Fruit fly (Drosophila melanogaster) whole organism, embryonic: ENCODE results near the gene Bem46.

Experiments used
- Aef1 ChIP-seq: fragments of 200-800 bp; sonication (Bioruptor generic); IDR thresholded peaks from 3 replicates; pipeline ENCODE4 v1.3.6; 2022; ENCODE audit warnings: missing biosample characterization, missing genetic modification characterization
- Asciz ChIP-seq: fragments of 200-800 bp; sonication (Bioruptor generic); optimal IDR thresholded peaks from 2 replicates; lab custom pipeline; 2017; ENCODE audit warnings: missing biosample characterization, mild to moderate bottlenecking, missing genetic modification characterization, missing genetic modification reagents
- CG11696 ChIP-seq: fragments of 200-800 bp; sonication (Bioruptor generic); IDR thresholded peaks from 2 replicates; pipeline ENCODE4 v1.3.6; 2022; ENCODE audit warnings: missing biosample characterization, missing genetic modification characterization
- CG12071 ChIP-seq: fragments of 200-800 bp; sonication (Bioruptor generic); optimal IDR thresholded peaks from 3 replicates; lab custom pipeline; 2018; ENCODE audit warnings: missing biosample characterization, mild to moderate bottlenecking, missing genetic modification characterization
- CG13123 ChIP-seq: fragments of 200-800 bp; sonication (Bioruptor generic); optimal IDR thresholded peaks from 2 replicates; lab custom pipeline; 2016; ENCODE audit warnings: missing biosample characterization, missing genetic modification characterization
- CG1603 ChIP-seq: fragments of 200-800 bp; sonication (Bioruptor generic); optimal IDR thresholded peaks from 2 replicates; lab custom pipeline; 2019; ENCODE audit warnings: missing biosample characterization, mild to moderate bottlenecking, missing genetic modification characterization, moderate library complexity
- CG16863 ChIP-seq: fragments of 200-800 bp; sonication (Bioruptor generic); optimal IDR thresholded peaks from 3 replicates; lab custom pipeline; 2016; ENCODE audit warnings: missing biosample characterization, missing genetic modification characterization
- CG17328 ChIP-seq: fragments of 200-800 bp; sonication (Bioruptor generic); IDR thresholded peaks from 2 replicates; pipeline ENCODE4 v1.3.6; 2022; ENCODE audit warnings: missing biosample characterization, missing genetic modification characterization
- CG2199 ChIP-seq: fragments of 200-800 bp; sonication (Bioruptor generic); IDR thresholded peaks from 3 replicates; pipeline ENCODE4 v1.3.6; 2022; ENCODE audit warnings: missing biosample characterization, missing genetic modification characterization
- CG2712 ChIP-seq: fragments of 200-800 bp; optimal IDR thresholded peaks from 3 replicates; lab custom pipeline; 2019; ENCODE audit warnings: missing biosample characterization, mild to moderate bottlenecking, missing genetic modification characterization, moderate library complexity
- CG30020 ChIP-seq: fragments of 200-800 bp; optimal IDR thresholded peaks from 2 replicates; lab custom pipeline; 2019; ENCODE audit warnings: missing biosample characterization, mild to moderate bottlenecking, missing genetic modification characterization, moderate library complexity
- CG4328 ChIP-seq: fragments of 200-800 bp; sonication (Bioruptor generic); optimal IDR thresholded peaks from 3 replicates; lab custom pipeline; 2017; ENCODE audit warnings: missing biosample characterization, missing genetic modification reagents, missing genetic modification characterization
- CG6272 ChIP-seq: fragments of 200-800 bp; sonication (Bioruptor generic); IDR thresholded peaks from 2 replicates; pipeline ENCODE4 v1.3.6; 2022; ENCODE audit warnings: missing biosample characterization, missing genetic modification characterization
- CG8388 ChIP-seq: fragments of 200-800 bp; sonication (Bioruptor generic); optimal IDR thresholded peaks from 2 replicates; lab custom pipeline; 2019; ENCODE audit warnings: missing biosample characterization, mild to moderate bottlenecking, missing genetic modification characterization, moderate library complexity
- CG8765 ChIP-seq: fragments of 200-800 bp; sonication (Bioruptor generic); IDR thresholded peaks from 2 replicates; pipeline ENCODE4 v1.3.6; 2022; ENCODE audit warnings: missing biosample characterization, missing genetic modification characterization
- CkIIα-i1 ChIP-seq: fragments of 200-800 bp; sonication (Bioruptor generic); IDR thresholded peaks from 2 replicates; pipeline ENCODE4 v1.3.6; 2022; ENCODE audit warnings: missing biosample characterization, missing genetic modification characterization
- Dbx ChIP-seq: fragments of 200-800 bp; sonication (Bioruptor generic); IDR thresholded peaks from 3 replicates; pipeline ENCODE4 v1.3.6; 2022; ENCODE audit warnings: missing biosample characterization, missing genetic modification characterization
- HLH54F ChIP-seq: fragments of 200-800 bp; sonication (Bioruptor generic); optimal IDR thresholded peaks from 3 replicates; lab custom pipeline; 2016; ENCODE audit warnings: missing biosample characterization, missing genetic modification characterization
- Hey ChIP-seq: fragments of 200-800 bp; sonication (Bioruptor generic); optimal IDR thresholded peaks from 3 replicates; lab custom pipeline; 2018; ENCODE audit warnings: missing biosample characterization, mild to moderate bottlenecking, missing genetic modification characterization
- Hr3 ChIP-seq: fragments of 200-800 bp; sonication (Bioruptor generic); optimal IDR thresholded peaks from 3 replicates; lab custom pipeline; 2016; ENCODE audit warnings: missing biosample characterization, missing genetic modification characterization
- Hsf ChIP-seq: fragments of 200-800 bp; sonication (Bioruptor generic); optimal IDR thresholded peaks from 3 replicates; lab custom pipeline; 2016; ENCODE audit warnings: missing biosample characterization, missing genetic modification characterization
- Jarid2 ChIP-seq: fragments of 200-800 bp; sonication (Bioruptor generic); optimal IDR thresholded peaks from 3 replicates; lab custom pipeline; 2017; ENCODE audit warnings: mild to moderate bottlenecking, missing biosample characterization, missing genetic modification reagents, missing genetic modification characterization
- MESR4 ChIP-seq: fragments of 200-800 bp; sonication (Bioruptor generic); optimal IDR thresholded peaks from 2 replicates; lab custom pipeline; 2018; ENCODE audit warnings: missing biosample characterization, mild to moderate bottlenecking, missing genetic modification characterization, moderate library complexity
- Med ChIP-seq: fragments of 200-800 bp; sonication (Bioruptor generic); peaks from one replicate; lab custom pipeline; 2016; ENCODE audit warnings: missing biosample characterization, missing genetic modification characterization, mild to moderate bottlenecking, inconsistent platforms, moderate library complexity
- Meics ChIP-seq: fragments of 200-800 bp; sonication (Bioruptor generic); optimal IDR thresholded peaks from 2 replicates; lab custom pipeline; 2017; ENCODE audit warnings: missing biosample characterization, mild to moderate bottlenecking, missing genetic modification characterization
- Myb ChIP-seq: fragments of 200-800 bp; sonication (Bioruptor generic); optimal IDR thresholded peaks from 2 replicates; lab custom pipeline; 2016; ENCODE audit warnings: missing biosample characterization, missing genetic modification characterization
- NC2α ChIP-seq: fragments of 200-800 bp; sonication (Bioruptor generic); optimal IDR thresholded peaks from 2 replicates; lab custom pipeline; 2016; ENCODE audit warnings: missing biosample characterization, missing genetic modification characterization
- Nf-YA ChIP-seq: fragments of 200-800 bp; sonication (Bioruptor generic); IDR thresholded peaks from 2 replicates; pipeline ENCODE4 v1.3.6; 2022; ENCODE audit warnings: missing biosample characterization, missing genetic modification characterization
- Nf-YC ChIP-seq: fragments of 200-800 bp; optimal IDR thresholded peaks from 3 replicates; lab custom pipeline; 2019; ENCODE audit warnings: missing biosample characterization, mild to moderate bottlenecking, missing genetic modification characterization, moderate library complexity
- Ptx1 ChIP-seq: fragments of 200-800 bp; sonication (Bioruptor generic); IDR thresholded peaks from 2 replicates; pipeline ENCODE4 v1.3.6; 2022; ENCODE audit warnings: missing biosample characterization, missing genetic modification characterization
- Side ChIP-seq: fragments of 200-800 bp; sonication (Bioruptor generic); optimal IDR thresholded peaks from 2 replicates; lab custom pipeline; 2016; ENCODE audit warnings: missing biosample characterization, missing genetic modification characterization
- TFAM ChIP-seq: fragments of 200-800 bp; sonication (Bioruptor generic); optimal IDR thresholded peaks from 2 replicates; lab custom pipeline; 2017; ENCODE audit warnings: missing biosample characterization, missing genetic modification characterization, inconsistent platforms
- az2 ChIP-seq: fragments of 200-800 bp; sonication (Bioruptor generic); optimal IDR thresholded peaks from 3 replicates; lab custom pipeline; 2016; ENCODE audit warnings: missing biosample characterization, missing genetic modification characterization
- bowl ChIP-seq: fragments of 200-800 bp; sonication (Bioruptor generic); IDR thresholded peaks from 2 replicates; pipeline ENCODE4 v1.3.6; 2022; ENCODE audit warnings: missing biosample characterization, missing genetic modification characterization
- br ChIP-seq: fragments of >200 bp; optimal IDR thresholded peaks from 2 replicates; lab custom pipeline; 2017
- bsh ChIP-seq, 2 experiments: fragments of 200-800 bp; sonication (Bioruptor generic); optimal IDR thresholded peaks; 2 replicates each; lab custom pipeline; 2017 to 2018; ENCODE audit warnings: mild to moderate bottlenecking in 2 of 2, missing biosample characterization in 2 of 2, missing genetic modification characterization in 2 of 2, moderate library complexity in 1 of 2
- cad ChIP-seq: fragments of >200 bp; optimal IDR thresholded peaks from 2 replicates; lab custom pipeline; 2017; ENCODE audit warnings: missing biosample characterization, missing genetic modification characterization
- cg ChIP-seq: fragments of 200-800 bp; sonication (Bioruptor generic); optimal IDR thresholded peaks from 3 replicates; lab custom pipeline; 2019; ENCODE audit warnings: missing biosample characterization, mild to moderate bottlenecking, missing genetic modification characterization, moderate library complexity
- ci ChIP-seq: fragments of 200-800 bp; sonication (Bioruptor generic); IDR thresholded peaks from 3 replicates; pipeline ENCODE4 v1.3.6; 2022; ENCODE audit warnings: missing biosample characterization, missing genetic modification characterization
- croc ChIP-seq: fragments of 200-800 bp; sonication (Bioruptor generic); conservative IDR thresholded peaks from 3 replicates; pipeline ENCODE4 v1.3.6; 2022; ENCODE audit warnings: missing biosample characterization, missing genetic modification characterization
- dati ChIP-seq: fragments of 200-800 bp; sonication (Bioruptor generic); IDR thresholded peaks from 2 replicates; pipeline ENCODE4 v1.3.6; 2022; ENCODE audit warnings: missing biosample characterization, missing genetic modification characterization
- dmrt99B ChIP-seq: fragments of 200-800 bp; sonication (Bioruptor generic); optimal IDR thresholded peaks from 2 replicates; lab custom pipeline; 2018; ENCODE audit warnings: missing biosample characterization, mild to moderate bottlenecking, missing genetic modification characterization, moderate library complexity
- fd102C ChIP-seq: fragments of 200-800 bp; sonication (Bioruptor generic); optimal IDR thresholded peaks from 2 replicates; lab custom pipeline; 2018; ENCODE audit warnings: missing biosample characterization, mild to moderate bottlenecking, missing genetic modification characterization, moderate library complexity
- fd96Cb ChIP-seq: fragments of 200-800 bp; sonication (Bioruptor generic); optimal IDR thresholded peaks from 2 replicates; lab custom pipeline; 2018; ENCODE audit warnings: missing biosample characterization, mild to moderate bottlenecking, missing genetic modification characterization, moderate library complexity
- gce ChIP-seq: fragments of 200-800 bp; sonication (Bioruptor generic); IDR thresholded peaks from 3 replicates; pipeline ENCODE4 v1.3.6; 2022; ENCODE audit warnings: missing biosample characterization, missing genetic modification characterization
- gsb-n ChIP-seq: fragments of 200-800 bp; sonication (Bioruptor generic); optimal IDR thresholded peaks from 3 replicates; lab custom pipeline; 2018; ENCODE audit warnings: missing biosample characterization, mild to moderate bottlenecking, missing genetic modification characterization
- her ChIP-seq: fragments of 200-800 bp; sonication (Bioruptor generic); optimal IDR thresholded peaks from 2 replicates; lab custom pipeline; 2016; ENCODE audit warnings: missing biosample characterization, missing genetic modification characterization
- mirr ChIP-seq: fragments of 200-800 bp; sonication (Bioruptor generic); optimal IDR thresholded peaks from 3 replicates; lab custom pipeline; 2018; ENCODE audit warnings: missing biosample characterization, mild to moderate bottlenecking, missing genetic modification characterization
- nerfin-1 ChIP-seq: fragments of 200-800 bp; sonication (Bioruptor generic); optimal IDR thresholded peaks from 3 replicates; lab custom pipeline; 2019; ENCODE audit warnings: missing biosample characterization, mild to moderate bottlenecking, missing genetic modification characterization, moderate library complexity
- pnt ChIP-seq: fragments of 200-800 bp; sonication (Bioruptor generic); optimal IDR thresholded peaks from 3 replicates; lab custom pipeline; 2016; ENCODE audit warnings: missing biosample characterization, missing genetic modification characterization
- schlank ChIP-seq: fragments of 200-800 bp; sonication (Bioruptor generic); optimal IDR thresholded peaks from 2 replicates; lab custom pipeline; 2018; ENCODE audit warnings: missing biosample characterization, mild to moderate bottlenecking, missing genetic modification characterization
- sd ChIP-seq: fragments of 200-800 bp; sonication (Bioruptor generic); optimal IDR thresholded peaks from 3 replicates; lab custom pipeline; 2018; ENCODE audit warnings: missing biosample characterization, mild to moderate bottlenecking, missing genetic modification characterization, moderate library complexity
- tup ChIP-seq: fragments of 200-800 bp; sonication (Bioruptor generic); optimal IDR thresholded peaks from 2 replicates; lab custom pipeline; 2016; ENCODE audit warnings: missing biosample characterization, mild to moderate bottlenecking, missing genetic modification characterization, moderate library complexity

The Bem46 gene

DNA sequence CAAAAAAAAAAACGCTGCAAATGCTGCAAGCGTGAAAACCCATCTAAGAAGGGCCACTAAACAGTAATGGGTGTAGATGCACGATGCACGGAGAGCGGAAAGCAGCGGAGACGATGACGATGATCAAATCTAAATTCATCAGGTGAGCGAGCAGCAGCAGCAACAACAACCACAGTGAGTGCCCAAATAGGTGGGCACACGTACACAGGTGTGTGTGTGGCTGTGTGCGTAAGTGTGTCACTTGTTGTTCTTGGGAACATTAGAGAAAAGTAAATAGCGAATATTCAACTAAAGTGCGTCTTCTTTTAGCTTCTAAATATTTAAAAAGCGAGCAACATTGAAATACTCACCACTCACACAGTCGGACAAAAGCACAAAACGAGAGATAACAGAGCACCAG is 5.3 kb downstream of the Bem46 start (continued):
- TF ChIP-seq CG8765 (no peak), TFAM (no peak), cad (GFP tag; lab: Kevin White, UChicago) (no peak), CG11696 (GFP tag; lab: Robert Waterston, UW) (no peak), bsh (GFP tag; optimal IDR thresholded peaks at IDR 0.05; lab: Kevin White, UChicago) (no peak), Med (no peak), HLH54F (GFP tag; lab: Kevin White, UChicago) (no peak), dmrt99B (tag; lab: Kevin White, UChicago) (no peak), Meics (GFP tag; lab: Kevin White, UChicago) (no peak), CG8388 (GFP tag; lab: Kevin White, UChicago) (no peak), CG13123 (GFP tag; lab: Kevin White, UChicago) (no peak), her (no peak), Asciz (GFP tag; lab: Kevin White, UChicago) (no peak), NC2α (no peak), fd96Cb (no peak), Hsf (GFP tag; lab: Kevin White, UChicago) (no peak), gsb-n (tag; lab: Kevin White, UChicago) (no peak), ci (no peak), CG2199 (GFP tag; lab: Robert Waterston, UW) (no peak), CkIIα-i1 (GFP tag; lab: Robert Waterston, UW) (no peak), nerfin-1 (tag; lab: Kevin White, UChicago) (no peak), Hr3 (GFP tag; lab: Kevin White, UChicago) (no peak), pnt (GFP tag; lab: Kevin White, UChicago) (no peak), sd (tag; lab: Kevin White, UChicago) (no peak), CG30020 (tag; lab: Kevin White, UChicago) (no peak), Myb (GFP tag; lab: Kevin White, UChicago) (no peak), Nf-YC (tag; lab: Kevin White, UChicago) (no peak), Dbx (GFP tag; lab: Robert Waterston, UW) (no peak), CG12071 (no peak), CG2712 (tag; lab: Kevin White, UChicago) (no peak), CG16863 (GFP tag; lab: Kevin White, UChicago) (no peak), az2 (GFP tag; lab: Kevin White, UChicago) (no peak), Side (GFP tag; lab: Kevin White, UChicago) (no peak), gce (GFP tag; lab: Robert Waterston, UW) (0 out of 3 replicates have a peak, but pooled peaks have one; percentile 26), MESR4 (peak; percentile 30), bowl (no peak), cg (GFP tag; lab: Kevin White, UChicago) (peak; percentile 82), CG17328 (GFP tag; lab: Robert Waterston, UW) (no peak), Hey (peak; percentile 83), Jarid2 (GFP tag; lab: Kevin White, UChicago) (no peak), schlank (no peak), fd102C (GFP tag; lab: Kevin White, UChicago) (no peak), croc (GFP tag; lab: Robert Waterston, UW) (no peak), mirr (GFP tag; lab: Kevin White, UChicago) (peak; percentile 41), CG1603 (tag; lab: Kevin White, UChicago) (no peak), br (lab: Kevin White, UChicago) (no peak), dati (GFP tag; lab: Robert Waterston, UW) (no peak), tup (no peak), CG6272 (GFP tag; lab: Robert Waterston, UW) (no peak), CG4328 (GFP tag; lab: Kevin White, UChicago) (peak; percentile 8), Aef1 (0 out of 3 replicates have a peak, but pooled peaks have one; percentile 29), Nf-YA (GFP tag; lab: Robert Waterston, UW) (no peak), Ptx1 (no peak)
